Worm (Caenorhabditis elegans) whole organism, early embryonic: Measurements from ENCODE around the gene vps-50.

Experiments used
- B0310.2 ChIP-seq: sonication (generic microtip); optimal IDR thresholded peaks from 2 replicates; lab custom pipeline; 2016; ENCODE audit warnings: mild to moderate bottlenecking, missing genetic modification characterization, missing compliant biosample characterization
- F13C5.2 ChIP-seq: sonication (generic microtip); optimal IDR thresholded peaks from 2 replicates; lab custom pipeline; 2017; ENCODE audit warnings: mild to moderate bottlenecking, missing genetic modification characterization, inconsistent platforms, missing compliant biosample characterization
- aly-1 ChIP-seq: sonication (generic microtip); optimal IDR thresholded peaks from 2 replicates; lab custom pipeline; 2016; ENCODE audit warnings: missing genetic modification characterization, missing compliant biosample characterization
- ama-1 ChIP-seq: fragments of 150-350 bp; optimal IDR thresholded peaks from 2 replicates; lab custom pipeline; 2014
- ceh-13 ChIP-seq: fragments of 200-800 bp; sonication (Bioruptor generic); optimal IDR thresholded peaks from 2 replicates; lab custom pipeline; 2018; ENCODE audit warnings: mild to moderate bottlenecking, missing genetic modification characterization, missing compliant biosample characterization
- ceh-36 ChIP-seq: sonication (generic microtip); optimal IDR thresholded peaks from 2 replicates; lab custom pipeline; 2016; ENCODE audit warnings: missing genetic modification characterization, inconsistent platforms, missing compliant biosample characterization
- ets-7 ChIP-seq: sonication (generic microtip); optimal IDR thresholded peaks from 2 replicates; lab custom pipeline; 2016; ENCODE audit warnings: missing genotype, missing genetic modification characterization, missing compliant biosample characterization
- flt-1 ChIP-seq: fragments of 200-800 bp; sonication (Bioruptor generic); IDR thresholded peaks from 2 replicates; pipeline ENCODE4 v1.3.6; 2022; ENCODE audit warnings: missing genetic modification characterization, missing compliant biosample characterization
- hmbx-1 ChIP-seq: sonication (generic microtip); optimal IDR thresholded peaks from 2 replicates; lab custom pipeline; 2016; ENCODE audit warnings: mild to moderate bottlenecking, missing genetic modification characterization, missing compliant biosample characterization
- hmg-4 ChIP-seq: fragments of 200-800 bp; sonication (Bioruptor generic); optimal IDR thresholded peaks from 2 replicates; lab custom pipeline; 2018; ENCODE audit warnings: mild to moderate bottlenecking, missing genetic modification characterization, missing compliant biosample characterization
- hnd-1 ChIP-seq: sonication (generic microtip); optimal IDR thresholded peaks from 2 replicates; lab custom pipeline; 2016; ENCODE audit warnings: missing genetic modification characterization, missing compliant biosample characterization
- pes-1 ChIP-seq: fragments of 200-800 bp; sonication (Bioruptor generic); IDR thresholded peaks from 2 replicates; pipeline ENCODE4 v1.3.6; 2022; ENCODE audit warnings: missing genetic modification reagents, missing genetic modification characterization, missing compliant biosample characterization
- scrt-1 ChIP-seq: fragments of 200-800 bp; sonication (Bioruptor generic); IDR thresholded peaks from 2 replicates; pipeline ENCODE4 v1.3.6; 2022; ENCODE audit warnings: missing genetic modification characterization, missing compliant biosample characterization
- sea-1 ChIP-seq: fragments of 200-800 bp; sonication (Bioruptor generic); conservative IDR thresholded peaks from 2 replicates; pipeline ENCODE4 v1.3.6; 2022; ENCODE audit warnings: missing genetic modification characterization, missing compliant biosample characterization
- tbx-11 ChIP-seq: fragments of 200-800 bp; sonication (Bioruptor generic); IDR thresholded peaks from 2 replicates; pipeline ENCODE4 v1.3.6; 2022; ENCODE audit warnings: missing genetic modification characterization, missing compliant biosample characterization
- tbx-37 ChIP-seq: fragments of 200-800 bp; sonication (Bioruptor generic); conservative IDR thresholded peaks from 2 replicates; pipeline ENCODE4 v1.3.6; 2022; ENCODE audit warnings: missing genetic modification reagents, missing genetic modification characterization, missing compliant biosample characterization
- tra-4 ChIP-seq: sonication (generic microtip); optimal IDR thresholded peaks from 2 replicates; lab custom pipeline; 2017; ENCODE audit warnings: missing genetic modification characterization, missing compliant biosample characterization

vps-50 gene

ce11 chrIII:10903009-10903609, 34.1 kb downstream of the vps-50 start:
- TF ChIP-seq hmbx-1 (tag; lab: Kevin White, UChicago) (no peak), ama-1 (lab: Kevin White, UChicago) (no peak), flt-1 (GFP tag; lab: Robert Waterston, UW) (no peak), tra-4 (no peak), ceh-13 (GFP tag; lab: Kevin White, UChicago) (no peak), ceh-36 (tag; lab: Kevin White, UChicago) (no peak)

DNA sequence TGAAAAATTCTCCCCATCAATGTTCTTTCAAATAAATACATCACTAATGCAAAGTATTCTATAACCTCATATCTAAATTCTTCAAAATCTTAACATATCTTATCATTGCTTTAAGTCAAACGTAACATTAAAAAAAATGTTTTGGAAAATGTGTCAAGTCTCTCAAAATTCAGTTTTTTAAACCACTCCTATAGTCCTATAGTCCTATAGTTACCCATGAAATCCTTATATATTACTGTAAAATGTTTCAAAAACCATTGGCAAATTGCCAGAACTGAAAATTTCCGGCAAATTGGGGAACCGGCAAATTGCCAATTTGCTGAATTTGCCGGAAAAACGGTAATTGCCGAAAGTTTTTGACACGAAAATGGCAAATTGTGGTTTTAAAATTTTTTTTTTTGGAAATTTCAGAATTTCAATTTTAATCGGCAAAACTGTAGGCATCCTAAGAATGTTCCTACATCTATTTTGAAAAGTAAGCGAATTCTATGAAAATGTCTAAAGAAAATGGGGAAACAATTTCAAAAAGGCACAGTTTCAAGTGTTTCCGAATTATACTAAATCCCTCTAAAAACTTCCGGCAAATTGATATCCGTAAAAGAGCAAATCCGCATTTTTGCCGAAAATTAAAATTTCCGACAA, 35.4 kb downstream of the vps-50 start:
- TF ChIP-seq aly-1 (tag; lab: Kevin White, UChicago), result no peak
- TF ChIP-seq hnd-1 (tag; lab: Kevin White, UChicago), result no peak
- TF ChIP-seq F13C5.2 (tag; lab: Kevin White, UChicago), result no peak
- TF ChIP-seq scrt-1 (GFP tag; lab: Robert Waterston, UW), result no peak
- TF ChIP-seq tra-4, result no peak
- no peak for TF ChIP-seq pes-1
- no peak for TF ChIP-seq tbx-37 (GFP tag; lab: Robert Waterston, UW)
- no peak for TF ChIP-seq hmg-4 (GFP tag; lab: Kevin White, UChicago)
- no peak for TF ChIP-seq hmbx-1 (tag; lab: Kevin White, UChicago)
- no peak for TF ChIP-seq B0310.2
- TF ChIP-seq ceh-13 (GFP tag; lab: Kevin White, UChicago), result no peak
- TF ChIP-seq ets-7 (tag; lab: Kevin White, UChicago), result no peak
- no peak for TF ChIP-seq ceh-36 (tag; lab: Kevin White, UChicago)
- TF ChIP-seq flt-1 (GFP tag; lab: Robert Waterston, UW), result no peak
- no peak for TF ChIP-seq sea-1 (GFP tag; lab: Robert Waterston, UW)
- no peak for TF ChIP-seq ama-1 (lab: Kevin White, UChicago)
- TF ChIP-seq tbx-11, result no peak

- no peak for TF ChIP-seq ets-7 (tag; lab: Kevin White, UChicago)
- TF ChIP-seq ceh-36 (tag; lab: Kevin White, UChicago), result no peak
- no peak for TF ChIP-seq hmbx-1 (tag; lab: Kevin White, UChicago)
- TF ChIP-seq ama-1 (lab: Kevin White, UChicago), result no peak
- TF ChIP-seq tbx-37 (GFP tag; lab: Robert Waterston, UW), result no peak
- no peak for TF ChIP-seq hmg-4 (GFP tag; lab: Kevin White, UChicago)
- no peak for TF ChIP-seq hnd-1 (tag; lab: Kevin White, UChicago)
- TF ChIP-seq flt-1 (GFP tag; lab: Robert Waterston, UW), result no peak
- TF ChIP-seq ceh-13 (GFP tag; lab: Kevin White, UChicago), result no peak
- no peak for TF ChIP-seq tra-4
- TF ChIP-seq aly-1 (tag; lab: Kevin White, UChicago), result no peak
- TF ChIP-seq tbx-11, result no peak
- TF ChIP-seq pes-1, result no peak
- TF ChIP-seq F13C5.2 (tag; lab: Kevin White, UChicago), result no peak
- no peak for TF ChIP-seq scrt-1 (GFP tag; lab: Robert Waterston, UW)
- TF ChIP-seq B0310.2, result no peak
- no peak for TF ChIP-seq sea-1 (GFP tag; lab: Robert Waterston, UW)
Observed at ce11 chrIII:10905112-10905511, 36.1 kb downstream of the vps-50 start.

DNA sequence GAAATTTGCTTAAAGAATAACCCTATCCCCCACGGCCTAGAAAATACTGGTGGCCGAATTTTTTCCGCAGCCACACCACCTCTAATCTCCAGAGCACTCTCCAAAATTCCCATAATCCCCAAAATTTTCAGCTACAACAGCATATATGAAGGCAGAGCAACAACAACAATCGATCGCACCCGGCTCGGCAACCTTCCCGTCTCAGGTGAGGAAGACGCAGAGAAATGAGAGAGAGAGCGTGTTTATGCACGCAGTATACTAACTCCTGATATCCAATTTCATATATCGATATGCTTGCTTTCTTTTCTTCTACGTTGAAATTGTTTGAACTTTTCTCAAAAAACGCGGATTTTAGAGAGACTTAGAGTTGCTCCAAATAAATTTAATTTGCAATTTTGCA, 37.3 kb downstream of the vps-50 start:
- no peak for TF ChIP-seq F13C5.2 (tag; lab: Kevin White, UChicago)
- TF ChIP-seq ceh-36 (tag; lab: Kevin White, UChicago), result peak; percentile 30

DNA sequence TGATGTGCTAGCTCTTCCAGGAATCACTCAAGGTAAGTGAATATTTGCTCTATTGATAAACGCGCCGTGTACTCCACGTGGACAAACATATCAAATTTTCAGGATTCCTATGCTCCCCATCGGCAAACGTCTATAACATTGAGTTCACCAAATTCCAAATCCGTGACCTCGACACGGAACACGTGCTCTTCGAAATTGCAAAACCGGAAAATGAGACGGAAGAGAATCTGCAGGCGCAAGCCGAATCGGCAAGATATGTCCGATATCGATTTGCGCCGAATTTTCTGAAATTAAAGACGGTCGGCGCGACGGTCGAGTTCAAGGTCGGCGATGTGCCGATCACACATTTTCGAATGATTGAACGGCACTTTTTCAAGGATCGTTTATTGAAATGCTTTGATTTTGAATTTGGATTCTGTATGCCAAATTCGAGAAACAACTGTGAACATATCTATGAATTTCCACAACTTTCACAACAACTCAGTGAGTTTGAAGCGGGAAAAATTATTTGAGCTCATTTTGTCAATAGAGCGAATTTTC, 38.8 kb downstream of the vps-50 start:
- TF ChIP-seq tbx-11 (no peak), scrt-1 (GFP tag; lab: Robert Waterston, UW) (peak; percentile 74)

- TF ChIP-seq aly-1 (tag; lab: Kevin White, UChicago), result no peak
- TF ChIP-seq tbx-37 (GFP tag; lab: Robert Waterston, UW), result no peak
- TF ChIP-seq scrt-1 (GFP tag; lab: Robert Waterston, UW), result peak; percentile 71; the same call in 1 of the 2 replicates
- TF ChIP-seq tbx-11, result no peak
Observed at ce11 chrIII:10908543-10908942, 39.5 kb downstream of the vps-50 start.

- no peak for TF ChIP-seq tbx-11
- TF ChIP-seq sea-1 (GFP tag; lab: Robert Waterston, UW), result no peak
- no peak for TF ChIP-seq tbx-37 (GFP tag; lab: Robert Waterston, UW)
- no peak for TF ChIP-seq pes-1
- TF ChIP-seq hnd-1 (tag; lab: Kevin White, UChicago), result no peak
- no peak for TF ChIP-seq F13C5.2 (tag; lab: Kevin White, UChicago)
Observed at ce11 chrIII:10909166-10909565, 40.2 kb downstream of the vps-50 start.

DNA sequence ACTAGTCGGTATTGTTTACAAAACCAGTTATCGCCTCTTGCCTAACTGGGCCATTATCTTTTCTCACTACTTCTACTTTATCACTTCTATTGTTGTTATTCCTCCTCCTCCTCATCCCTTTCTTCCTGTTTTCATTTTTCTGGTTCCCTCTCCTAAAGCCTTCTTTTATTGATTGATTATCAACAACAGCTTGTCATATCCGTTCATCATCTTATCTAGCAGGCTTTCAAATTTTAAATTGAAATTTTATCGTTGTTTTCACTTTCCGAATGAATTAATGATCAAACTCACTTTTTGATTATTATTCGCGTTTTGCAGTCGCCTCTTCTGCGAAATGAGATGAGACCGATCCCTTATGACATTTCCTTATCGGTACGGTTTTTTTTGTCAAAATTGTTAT, 42.2 kb downstream of the vps-50 start, which contains the start of gene cut-6:
cut-6 (plus strand) TSS at position 301 of the 400 bp plus-strand sequence.
- TF ChIP-seq hmg-4 (GFP tag; lab: Kevin White, UChicago), result no peak
- no peak for TF ChIP-seq ceh-36 (tag; lab: Kevin White, UChicago)
- no peak for TF ChIP-seq ama-1 (lab: Kevin White, UChicago)
- no peak for TF ChIP-seq F13C5.2 (tag; lab: Kevin White, UChicago)
- no peak for TF ChIP-seq tbx-11
- TF ChIP-seq ets-7 (tag; lab: Kevin White, UChicago), result no peak
- TF ChIP-seq tra-4, result no peak
